Worm (Caenorhabditis elegans): ENCODE results near the gene F07A11.1.

DNA sequence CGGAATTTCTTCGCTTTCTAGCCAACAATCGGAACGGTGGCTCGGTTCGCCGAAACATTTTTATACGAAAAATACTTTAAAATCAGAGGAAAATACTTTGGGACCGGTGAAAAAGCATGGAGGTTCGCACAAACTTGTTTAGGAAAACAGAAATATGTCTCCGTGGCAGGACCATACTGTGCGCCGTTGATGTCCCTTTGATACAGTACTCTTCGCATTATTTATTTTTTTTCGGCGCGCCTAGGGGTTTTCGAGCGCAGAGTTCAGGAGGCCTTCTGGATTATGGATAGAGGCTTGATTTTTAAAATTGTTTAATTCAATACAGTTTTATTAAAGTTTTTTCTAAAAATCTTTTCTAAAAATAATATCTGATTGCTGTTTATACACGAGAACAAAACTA is 47.2 kb downstream of the F07A11.1 start, which contains the start of gene F54D5.9:
- TF ChIP-seq lsy-12 (tag; optimal IDR thresholded peaks at IDR 0.05), result no peak
- no peak for TF ChIP-seq ceh-16 (tag; optimal IDR thresholded peaks at IDR 0.05)
- no peak for TF ChIP-seq pha-4 (tag; optimal IDR thresholded peaks at IDR 0.05)
- TF ChIP-seq snpc-4 (tag; optimal IDR thresholded peaks at IDR 0.05), result no peak
- no peak for TF ChIP-seq pqm-1 (tag; optimal IDR thresholded peaks at IDR 0.05)

All from whole organism, L3 larva.